Worm (Caenorhabditis elegans) whole organism, L1 larva: ENCODE results near the gene srpa-72.

ENCODE experiments used
- aly-2 ChIP-seq: fragments of 150-350 bp; optimal IDR thresholded peaks from 2 replicates; lab custom pipeline; 2014; ENCODE audit warnings: missing biosample characterization, missing genetic modification characterization
- elt-3 ChIP-seq, 6 experiments: fragments of 150-350 bp in 1 of 6; sonication (generic microtip); optimal IDR thresholded peaks; 2 replicates each; lab custom pipeline; 2017 to 2018; ENCODE audit warnings: missing biosample characterization in 6 of 6, missing genetic modification characterization in 6 of 6, inconsistent platforms in 1 of 6
- lin-15B ChIP-seq: fragments of 150-350 bp; sonication (generic microtip); optimal IDR thresholded peaks from 3 replicates; lab custom pipeline; 2014; ENCODE audit warnings: missing biosample characterization, missing genetic modification characterization
- lin-39 ChIP-seq: fragments of 150-350 bp; optimal IDR thresholded peaks from 2 replicates; lab custom pipeline; 2014; ENCODE audit warnings: missing biosample characterization, missing genetic modification reagents, missing genetic modification characterization
- lsy-2 ChIP-seq, 2 experiments: fragments of 150-350 bp; optimal IDR thresholded peaks; 2 replicates each; lab custom pipeline; 2014; ENCODE audit warnings: missing biosample characterization in 2 of 2, missing genetic modification characterization in 2 of 2
- nhr-11 ChIP-seq: fragments of 150-350 bp; optimal IDR thresholded peaks from 2 replicates; lab custom pipeline; 2014; ENCODE audit warnings: missing biosample characterization, missing genetic modification characterization
- nhr-237 ChIP-seq: fragments of 150-350 bp; optimal IDR thresholded peaks from 2 replicates; lab custom pipeline; 2014; ENCODE audit warnings: missing biosample characterization, missing genetic modification characterization
- snpc-4 ChIP-seq: fragments of 150-350 bp; optimal IDR thresholded peaks from 2 replicates; lab custom pipeline; 2014; ENCODE audit warnings: missing biosample characterization, missing genetic modification characterization
- sptf-1 ChIP-seq: fragments of 150-350 bp; optimal IDR thresholded peaks from 2 replicates; lab custom pipeline; 2014; ENCODE audit warnings: missing biosample characterization, missing genetic modification characterization

ce11 chrII:2764664-2765063 is 22.6 kb upstream of the srpa-72 start, which contains the start of gene fbxb-108:
- TF ChIP-seq aly-2 (tag; lab: Kevin White, UChicago), result no peak
- no peak for TF ChIP-seq nhr-11 (tag; lab: Kevin White, UChicago)
- no peak for TF ChIP-seq elt-3 (tag; optimal IDR thresholded peaks at IDR 0.05; lab: Kevin White, UChicago)
- TF ChIP-seq nhr-237, result no peak
- TF ChIP-seq sptf-1, result no peak
- no peak for TF ChIP-seq lin-39
- no peak for TF ChIP-seq lin-15B (tag; lab: Kevin White, UChicago)
- no peak for TF ChIP-seq snpc-4 (tag; lab: Kevin White, UChicago)
- TF ChIP-seq lsy-2 (tag; optimal IDR thresholded peaks at IDR 0.05; lab: Kevin White, UChicago), result no peak
